Fruit fly (Drosophila melanogaster): ENCODE data around the gene CG10600.

Gene CG10600

DNA sequence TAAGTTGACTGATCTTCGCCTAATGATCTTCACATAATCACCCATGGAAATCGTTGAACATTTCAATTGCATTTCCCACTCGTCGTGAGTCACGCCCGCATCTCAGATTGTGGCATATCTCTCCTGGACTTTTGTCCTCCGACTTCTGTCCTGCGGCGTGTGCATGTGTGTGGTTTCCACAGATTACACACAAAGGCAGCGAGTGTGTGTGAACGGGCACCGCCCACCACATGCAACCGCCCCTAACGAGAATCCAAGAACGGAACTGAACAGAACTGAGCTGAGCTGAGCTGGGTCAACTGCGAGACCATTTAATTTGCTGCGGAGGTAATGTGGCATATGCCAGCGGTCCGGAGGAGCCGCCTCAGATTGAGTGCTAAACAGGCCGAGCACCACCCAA lies 37.8 kb downstream of the CG10600 start (continued):
- no peak for TF ChIP-seq Fer3 (tag; optimal IDR thresholded peaks at IDR 0.05)
- TF ChIP-seq CG12659 (GFP tag; optimal IDR thresholded peaks at IDR 0.05): no peak
- peak; percentile 90 for TF ChIP-seq twi (tag; optimal IDR thresholded peaks at IDR 0.05)
- no peak for TF ChIP-seq CG10321 (GFP tag; IDR thresholded peaks at IDR 0.05)
- TF ChIP-seq chm (GFP tag; IDR thresholded peaks at IDR 0.05): no peak
- TF ChIP-seq CoRest (tag; optimal IDR thresholded peaks at IDR 0.05): no peak
- peak; percentile 54 for TF ChIP-seq D (optimal IDR thresholded peaks at IDR 0.05)
- TF ChIP-seq D (GFP tag; optimal IDR thresholded peaks at IDR 0.05): no peak
- TF ChIP-seq p53 (GFP tag; optimal IDR thresholded peaks at IDR 0.05): no peak
- no peak for TF ChIP-seq CG10147 (GFP tag; optimal IDR thresholded peaks at IDR 0.05)
- no peak for TF ChIP-seq lbe (GFP tag; optimal IDR thresholded peaks at IDR 0.05)
- no peak for TF ChIP-seq CG4424 (GFP tag; optimal IDR thresholded peaks at IDR 0.05)

DNA sequence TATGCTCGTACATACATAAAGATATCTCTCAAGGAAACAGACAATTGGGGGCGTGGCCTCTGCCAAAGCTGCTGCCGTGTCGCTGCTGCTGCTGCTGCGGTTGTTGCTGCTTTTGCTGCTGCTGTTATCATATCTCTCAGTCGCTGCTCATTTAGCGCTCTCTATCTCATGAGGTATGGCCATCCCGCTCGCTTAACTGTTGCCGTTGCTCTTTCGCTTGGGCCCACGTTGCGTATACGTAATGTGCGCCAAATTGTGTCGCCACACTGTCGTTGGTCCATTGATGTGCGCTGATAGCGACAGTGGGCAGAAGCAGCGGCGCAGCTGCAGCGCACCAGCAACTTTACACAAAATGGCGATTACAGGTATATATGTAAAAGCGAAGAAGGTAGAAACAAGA lies 43.0 kb downstream of the CG10600 start:
- TF ChIP-seq Gug (GFP tag; IDR thresholded peaks at IDR 0.05): no peak
- TF ChIP-seq CG8359 (GFP tag; optimal IDR thresholded peaks at IDR 0.05; ENCODE audit: borderline replicate concordance): no peak
- 0 out of 3 replicates have a peak, but pooled peaks have one; percentile 41 for TF ChIP-seq CG6175 (GFP tag; IDR thresholded peaks at IDR 0.05)
- peak; percentile 30; the same call in 1 of the 3 replicates for TF ChIP-seq sr (GFP tag; IDR thresholded peaks at IDR 0.05)
- TF ChIP-seq NFAT (GFP tag; IDR thresholded peaks at IDR 0.05): no peak
- TF ChIP-seq CG9437 (GFP tag; optimal IDR thresholded peaks at IDR 0.05): peak; percentile 2
- no peak for TF ChIP-seq peb (GFP tag; IDR thresholded peaks at IDR 0.05)
- peak in 1 of 2 experiments; percentile 87 for TF ChIP-seq Trl (optimal IDR thresholded peaks at IDR 0.05)
- TF ChIP-seq Trl (GFP tag; optimal IDR thresholded peaks at IDR 0.05): no peak
- no peak for TF ChIP-seq CG18262 (tag; optimal IDR thresholded peaks at IDR 0.05)
- TF ChIP-seq CG14860 (GFP tag; IDR thresholded peaks at IDR 0.05; ENCODE audit: partially characterized antibody): no peak
- TF ChIP-seq CG8478 (optimal IDR thresholded peaks at IDR 0.05): peak; percentile 64
- peak; percentile 64 for TF ChIP-seq Nf-YB (GFP tag; optimal IDR thresholded peaks at IDR 0.05)
- TF ChIP-seq CG10321 (GFP tag; IDR thresholded peaks at IDR 0.05): peak; percentile 92
- peak; percentile 52 for TF ChIP-seq CG1832 (GFP tag; optimal IDR thresholded peaks at IDR 0.05)
- TF ChIP-seq Med (GFP tag): peak; percentile 75
- TF ChIP-seq CG11398 (GFP tag; optimal IDR thresholded peaks at IDR 0.05): no peak
- TF ChIP-seq Jarid2 (GFP tag; optimal IDR thresholded peaks at IDR 0.05): peak; percentile 32
- TF ChIP-seq Pdp1 (GFP tag; optimal IDR thresholded peaks at IDR 0.05): peak in 1 of 2 experiments; percentile 73
- 0 out of 3 replicates have a peak, but pooled peaks have one; percentile 19 for TF ChIP-seq hb (GFP tag; IDR thresholded peaks at IDR 0.05; ENCODE audit: partially characterized antibody)
- TF ChIP-seq Adf1 (GFP tag; IDR thresholded peaks at IDR 0.05): peak; percentile 91
- TF ChIP-seq CG7372 (GFP tag; IDR thresholded peaks at IDR 0.05): peak; percentile 92

DNA sequence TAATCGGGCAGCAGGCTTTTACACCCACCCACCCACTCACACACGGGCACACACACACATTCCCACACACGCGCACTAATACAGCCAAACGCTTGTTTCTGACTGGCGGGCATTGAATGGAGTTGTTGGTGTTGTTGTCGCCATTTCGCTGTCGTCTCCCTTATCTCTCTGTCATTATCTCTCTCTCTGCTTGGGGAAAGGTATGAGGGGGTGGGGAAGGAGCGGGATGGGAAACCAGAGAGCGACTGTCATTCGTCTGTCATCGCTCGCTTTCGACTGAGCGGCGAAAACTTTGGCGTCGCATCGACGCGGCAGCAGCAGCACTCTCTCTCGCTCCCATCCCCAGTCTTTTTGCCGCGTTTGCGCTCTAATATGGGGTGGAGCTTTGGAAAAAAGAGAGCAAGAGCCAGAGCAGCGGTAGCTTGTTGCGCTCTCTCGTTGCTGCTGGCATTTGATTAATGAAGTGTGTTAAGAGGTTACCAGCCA lies 43.5 kb downstream of the CG10600 start:
- TF ChIP-seq HmgD (GFP tag; optimal IDR thresholded peaks at IDR 0.05) (no peak), dysf (GFP tag; IDR thresholded peaks at IDR 0.05) (no peak), CG12104 (GFP tag; optimal IDR thresholded peaks at IDR 0.05) (no peak), CG2199 (GFP tag; IDR thresholded peaks at IDR 0.05) (no peak), esg (GFP tag; conservative IDR thresholded peaks at IDR 0.05) (no peak), yki (optimal IDR thresholded peaks at IDR 0.05) (peak; percentile 2), BtbVII (GFP tag; optimal IDR thresholded peaks at IDR 0.05) (no peak), Atf6 (GFP tag; IDR thresholded peaks at IDR 0.05) (no peak), CG10366 (GFP tag; IDR thresholded peaks at IDR 0.05) (no peak), CG4360 (GFP tag; IDR thresholded peaks at IDR 0.05) (peak; percentile 60), CG10147 (GFP tag; optimal IDR thresholded peaks at IDR 0.05) (no peak), org-1 (GFP tag; optimal IDR thresholded peaks at IDR 0.05) (no peak), Adf1 (GFP tag; IDR thresholded peaks at IDR 0.05) (no peak), tup (GFP tag; optimal IDR thresholded peaks at IDR 0.05) (no peak), CG6791 (GFP tag; IDR thresholded peaks at IDR 0.05; ENCODE audit: partially characterized antibody) (no peak), Nf-YC (tag; optimal IDR thresholded peaks at IDR 0.05) (peak; percentile 99), B-H1 (GFP tag; IDR thresholded peaks at IDR 0.05) (no peak), CG9876 (GFP tag; optimal IDR thresholded peaks at IDR 0.05) (no peak), crc (GFP tag; optimal IDR thresholded peaks at IDR 0.05) (no peak), gro (GFP tag; optimal IDR thresholded peaks at IDR 0.05) (no peak), lab (GFP tag; optimal IDR thresholded peaks at IDR 0.05) (no peak)

Measured in whole organism, embryonic.